Worm (Caenorhabditis elegans) whole organism, L4/young adult: ENCODE measurements around the gene T05C1.3.

Experiments used
- dao-5 ChIP-seq: sonication (generic microtip); optimal IDR thresholded peaks from 2 replicates; lab custom pipeline; 2016; ENCODE audit warnings: missing genotype, missing genetic modification characterization, moderate library complexity, missing compliant biosample characterization
- him-1 ChIP-seq: sonication (generic microtip); optimal IDR thresholded peaks from 2 replicates; lab custom pipeline; 2016; ENCODE audit warnings: missing genotype, missing genetic modification reagents, missing genetic modification characterization, missing compliant biosample characterization

ce11 chrII:4462842-4463241 lies 26.3 kb downstream of the T05C1.3 start:
- TF ChIP-seq dao-5 (tag; lab: Kevin White, UChicago), result no peak
- TF ChIP-seq him-1 (tag; lab: Kevin White, UChicago), result no peak
